Worm (Caenorhabditis elegans) whole organism, L3 larva: Measurements from ENCODE around the gene ZC443.2.

Experiments used
- aly-2 ChIP-seq: fragments of 150-350 bp; optimal IDR thresholded peaks from 2 replicates; lab custom pipeline; 2014; ENCODE audit warnings: missing biosample characterization, missing genetic modification characterization
- ama-1 ChIP-seq: fragments of 150-350 bp; optimal IDR thresholded peaks from 2 replicates; lab custom pipeline; 2018
- ceh-16 ChIP-seq: sonication (generic microtip); optimal IDR thresholded peaks from 2 replicates; lab custom pipeline; 2017; ENCODE audit warnings: missing biosample characterization, missing genetic modification characterization
- ceh-82 ChIP-seq: fragments of 150-350 bp; optimal IDR thresholded peaks from 2 replicates; lab custom pipeline; 2014; ENCODE audit warnings: missing biosample characterization, missing genetic modification characterization
- lin-15B ChIP-seq: fragments of 150-350 bp; optimal IDR thresholded peaks from 2 replicates; lab custom pipeline; 2014; ENCODE audit warnings: missing biosample characterization, missing genetic modification characterization
- nfya-1 ChIP-seq: sonication (generic microtip); optimal IDR thresholded peaks from 2 replicates; lab custom pipeline; 2017; ENCODE audit warnings: missing genetic modification characterization, mild to moderate bottlenecking, missing compliant biosample characterization, antibody characterized with exemption, moderate library complexity; ENCODE audit not compliant: insufficient read depth
- nhr-25 ChIP-seq: sonication (generic microtip); optimal IDR thresholded peaks from 2 replicates; lab custom pipeline; 2017; ENCODE audit warnings: missing biosample characterization, missing genetic modification characterization
- unc-62 ChIP-seq: fragments of 150-350 bp; sonication (generic microtip); optimal IDR thresholded peaks from 4 replicates; lab custom pipeline; 2014; ENCODE audit warnings: missing biosample characterization, missing genetic modification reagents, missing genetic modification characterization

ce11 chrV:12859144-12859543 is 48.2 kb upstream of the ZC443.2 start, which contains the start of gene anp-1:
- no peak for TF ChIP-seq ama-1 (lab: Kevin White, UChicago)
- TF ChIP-seq nfya-1, result no peak
- TF ChIP-seq unc-62 (GFP tag; lab: Kevin White, UChicago), result no peak
- no peak for TF ChIP-seq aly-2 (tag; lab: Kevin White, UChicago)
- TF ChIP-seq ceh-16 (tag; lab: Kevin White, UChicago), result no peak
- TF ChIP-seq nhr-25 (tag; lab: Kevin White, UChicago), result no peak
- TF ChIP-seq lin-15B, result no peak
- no peak for TF ChIP-seq ceh-82 (tag; lab: Kevin White, UChicago)
